Fruit fly (Drosophila melanogaster): ENCODE data around the gene Kcmf1.
A peak's percentile ranks its signal among the peaks of the same experiment; 100 is the strongest.

Kcmf1 gene

dm6 chr3R:9055119-9056105 lies 40.7 kb upstream of the Kcmf1 start (continued):
- peak; percentile 93 for TF ChIP-seq CG15601 (tag; optimal IDR thresholded peaks at IDR 0.05)
- peak; percentile 33 for TF ChIP-seq CG12236 (GFP tag; optimal IDR thresholded peaks at IDR 0.05)
- peak; percentile 96 for TF ChIP-seq CG10147 (GFP tag; optimal IDR thresholded peaks at IDR 0.05)
- TF ChIP-seq CG2116 (GFP tag; optimal IDR thresholded peaks at IDR 0.05), result peak; percentile 41
- TF ChIP-seq bcd (GFP tag; optimal IDR thresholded peaks at IDR 0.05), result peak; percentile 94
- peak; percentile 66 for TF ChIP-seq CG4617 (GFP tag; optimal IDR thresholded peaks at IDR 0.05; ENCODE audit: borderline replicate concordance)
- peak; percentile 96 for TF ChIP-seq CG11504 (tag; optimal IDR thresholded peaks at IDR 0.05)
- TF ChIP-seq CG15514 (GFP tag; optimal IDR thresholded peaks at IDR 0.05), result peak; percentile 86
- peak; percentile 94 for TF ChIP-seq Oli (tag; optimal IDR thresholded peaks at IDR 0.05)
- TF ChIP-seq vfl (GFP tag; optimal IDR thresholded peaks at IDR 0.05), result peak; percentile 66
- peak; percentile 91 for TF ChIP-seq CG12071 (GFP tag; optimal IDR thresholded peaks at IDR 0.05)
- TF ChIP-seq hbn (GFP tag; IDR thresholded peaks at IDR 0.05; ENCODE audit: partially characterized antibody), result no peak
- TF ChIP-seq tin (GFP tag; optimal IDR thresholded peaks at IDR 0.05), result peak; percentile 86
- TF ChIP-seq CG7987 (GFP tag; optimal IDR thresholded peaks at IDR 0.05), result peak; percentile 85
- TF ChIP-seq gro (GFP tag; optimal IDR thresholded peaks at IDR 0.05), result peak; percentile 70
- no peak for TF ChIP-seq inv (GFP tag; IDR thresholded peaks at IDR 0.05; ENCODE audit: partially characterized antibody)
- TF ChIP-seq CG16779 (GFP tag; IDR thresholded peaks at IDR 0.05), result no peak
- peak; percentile 87 for TF ChIP-seq shn (GFP tag; optimal IDR thresholded peaks at IDR 0.05)
- TF ChIP-seq z (GFP tag; IDR thresholded peaks at IDR 0.05), result no peak
- peak; percentile 4 for TF ChIP-seq CG11398 (GFP tag; optimal IDR thresholded peaks at IDR 0.05)
- peak; percentile 59 for TF ChIP-seq jumu (GFP tag; optimal IDR thresholded peaks at IDR 0.05)
- TF ChIP-seq CG1832 (GFP tag; optimal IDR thresholded peaks at IDR 0.05), result no peak
- TF ChIP-seq br (optimal IDR thresholded peaks at IDR 0.05), result no peak
- peak in 1 of 2 experiments; percentile 5 for TF ChIP-seq Trl (optimal IDR thresholded peaks at IDR 0.05)
- peak; percentile 58 for TF ChIP-seq Trl (GFP tag; optimal IDR thresholded peaks at IDR 0.05)
- no peak for TF ChIP-seq toy (GFP tag; IDR thresholded peaks at IDR 0.05)
- TF ChIP-seq trh (GFP tag; optimal IDR thresholded peaks at IDR 0.05), result peak; percentile 86
- peak; percentile 87 for TF ChIP-seq CG1602 (GFP tag; optimal IDR thresholded peaks at IDR 0.05)
- peak; percentile 66 for TF ChIP-seq Lhr (GFP tag; optimal IDR thresholded peaks at IDR 0.05)
- no peak for TF ChIP-seq CG11456 (GFP tag; IDR thresholded peaks at IDR 0.05)
- peak; percentile 94 for TF ChIP-seq HHEX (GFP tag; optimal IDR thresholded peaks at IDR 0.05)
- no peak for TF ChIP-seq CG5953 (GFP tag; IDR thresholded peaks at IDR 0.05)
- TF ChIP-seq CG6272 (GFP tag; IDR thresholded peaks at IDR 0.05), result peak; percentile 81
- no peak for TF ChIP-seq bbx (GFP tag; IDR thresholded peaks at IDR 0.05; ENCODE audit: partially characterized antibody)
- TF ChIP-seq fd3F (GFP tag; optimal IDR thresholded peaks at IDR 0.05), result peak; percentile 92
- TF ChIP-seq CG1529 (GFP tag; optimal IDR thresholded peaks at IDR 0.05), result peak; percentile 84
- no peak for TF ChIP-seq gt (GFP tag; IDR thresholded peaks at IDR 0.05)
- peak; percentile 92 for TF ChIP-seq Xbp1 (GFP tag; optimal IDR thresholded peaks at IDR 0.05)
- TF ChIP-seq nom (GFP tag; optimal IDR thresholded peaks at IDR 0.05), result peak; percentile 68
- peak; percentile 69 for TF ChIP-seq CG8281 (tag; optimal IDR thresholded peaks at IDR 0.05)
- TF ChIP-seq CG3163 (GFP tag; optimal IDR thresholded peaks at IDR 0.05), result peak; percentile 29
- no peak for TF ChIP-seq seq (GFP tag; IDR thresholded peaks at IDR 0.05)
- TF ChIP-seq E2f1 (GFP tag; IDR thresholded peaks at IDR 0.05), result no peak
- peak; percentile 93 for TF ChIP-seq CG13296 (GFP tag; optimal IDR thresholded peaks at IDR 0.05)
- TF ChIP-seq CG12744 (GFP tag; optimal IDR thresholded peaks at IDR 0.05), result peak; percentile 73
- peak; percentile 93 for TF ChIP-seq CG1603 (tag; optimal IDR thresholded peaks at IDR 0.05)
- peak; percentile 83 for TF ChIP-seq CG12942 (GFP tag; optimal IDR thresholded peaks at IDR 0.05)
- peak; percentile 92 for TF ChIP-seq CG30403 (GFP tag; optimal IDR thresholded peaks at IDR 0.05)
- TF ChIP-seq CG4730 (GFP tag; IDR thresholded peaks at IDR 0.05), result no peak
